Worm (Caenorhabditis elegans): ENCODE data around the gene penr-1.
A peak's percentile ranks its signal among the peaks of the same experiment; 100 is the strongest.

DNA sequence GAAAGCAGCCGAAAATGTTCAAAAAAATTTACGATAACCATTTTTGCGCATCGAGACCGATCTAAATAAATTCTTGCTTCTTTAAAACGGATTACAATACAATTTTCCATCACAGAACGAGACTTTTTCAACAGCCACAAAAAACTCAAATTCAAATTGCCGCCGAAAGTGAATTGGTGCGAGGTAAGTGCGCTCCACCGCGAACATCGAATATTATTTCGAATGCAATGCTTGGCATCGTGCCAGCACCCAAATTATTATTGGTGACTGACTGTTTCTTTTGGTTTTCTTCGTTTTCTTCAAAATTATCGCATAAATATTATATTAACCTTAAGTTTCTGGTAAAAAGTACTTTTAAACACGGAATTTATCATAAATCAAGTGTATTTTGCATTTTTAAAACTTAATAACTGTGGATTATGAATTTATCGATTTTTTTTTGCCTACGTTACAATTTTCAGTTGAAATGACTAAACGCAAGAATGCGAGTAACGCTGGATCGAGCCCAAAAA lies at the start of gene penr-1:
- TF ChIP-seq aly-2 (tag; optimal IDR thresholded peaks at IDR 0.05) (no peak), pqm-1 (tag; optimal IDR thresholded peaks at IDR 0.05) (no peak), snpc-4 (tag; optimal IDR thresholded peaks at IDR 0.05) (no peak), pha-4 (GFP tag; IDR thresholded peaks at IDR 0.05) (no peak), pha-4 (tag; optimal IDR thresholded peaks at IDR 0.05) (peak; percentile 17), daf-12 (tag; optimal IDR thresholded peaks at IDR 0.05) (no peak), lin-29 (GFP tag; IDR thresholded peaks at IDR 0.05) (no peak), unc-130 (GFP tag; optimal IDR thresholded peaks at IDR 0.05) (peak; percentile 7)

Data from whole organism, L4 larva.